Worm (Caenorhabditis elegans): ENCODE data around the gene tbh-1.

Gene tbh-1

DNA sequence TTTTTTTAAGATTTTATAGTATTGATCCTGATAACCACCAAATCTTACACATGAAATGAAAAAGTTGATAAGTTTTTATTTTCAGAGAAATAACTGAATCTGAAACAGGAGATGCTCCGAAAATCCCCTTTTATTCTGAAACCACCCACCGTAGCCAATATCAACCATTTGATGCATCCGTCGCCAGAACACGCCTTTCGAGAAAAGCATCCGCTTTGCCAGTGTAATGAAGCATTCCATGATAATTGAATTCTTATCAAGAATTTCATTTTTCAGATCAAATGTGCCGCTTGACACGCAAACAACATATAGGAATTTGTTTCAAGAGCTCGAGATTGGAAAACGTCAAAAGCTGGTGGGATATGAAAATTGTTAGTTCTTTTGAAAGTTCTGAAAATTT lies at the start of gene tbh-1:
Gene tbh-1, minus strand, starts transcription at position 101 of the 400 bp plus-strand sequence.
- TF ChIP-seq ceh-13 (GFP tag; optimal IDR thresholded peaks at IDR 0.05) (no peak), pes-1 (GFP tag; IDR thresholded peaks at IDR 0.05) (no peak), scrt-1 (GFP tag; IDR thresholded peaks at IDR 0.05) (no peak), hnd-1 (tag; optimal IDR thresholded peaks at IDR 0.05) (no peak), ceh-36 (tag; optimal IDR thresholded peaks at IDR 0.05) (no peak), F13C5.2 (tag; optimal IDR thresholded peaks at IDR 0.05) (no peak), tra-4 (tag; optimal IDR thresholded peaks at IDR 0.05) (no peak), ets-7 (tag; optimal IDR thresholded peaks at IDR 0.05) (no peak), B0310.2 (tag; optimal IDR thresholded peaks at IDR 0.05) (no peak), hmbx-1 (tag; optimal IDR thresholded peaks at IDR 0.05) (no peak), tbx-37 (GFP tag; conservative IDR thresholded peaks at IDR 0.05) (no peak), aly-1 (tag; optimal IDR thresholded peaks at IDR 0.05) (no peak), sea-1 (GFP tag; conservative IDR thresholded peaks at IDR 0.05) (no peak), hmg-4 (GFP tag; optimal IDR thresholded peaks at IDR 0.05) (no peak), tbx-11 (GFP tag; IDR thresholded peaks at IDR 0.05) (no peak)

DNA sequence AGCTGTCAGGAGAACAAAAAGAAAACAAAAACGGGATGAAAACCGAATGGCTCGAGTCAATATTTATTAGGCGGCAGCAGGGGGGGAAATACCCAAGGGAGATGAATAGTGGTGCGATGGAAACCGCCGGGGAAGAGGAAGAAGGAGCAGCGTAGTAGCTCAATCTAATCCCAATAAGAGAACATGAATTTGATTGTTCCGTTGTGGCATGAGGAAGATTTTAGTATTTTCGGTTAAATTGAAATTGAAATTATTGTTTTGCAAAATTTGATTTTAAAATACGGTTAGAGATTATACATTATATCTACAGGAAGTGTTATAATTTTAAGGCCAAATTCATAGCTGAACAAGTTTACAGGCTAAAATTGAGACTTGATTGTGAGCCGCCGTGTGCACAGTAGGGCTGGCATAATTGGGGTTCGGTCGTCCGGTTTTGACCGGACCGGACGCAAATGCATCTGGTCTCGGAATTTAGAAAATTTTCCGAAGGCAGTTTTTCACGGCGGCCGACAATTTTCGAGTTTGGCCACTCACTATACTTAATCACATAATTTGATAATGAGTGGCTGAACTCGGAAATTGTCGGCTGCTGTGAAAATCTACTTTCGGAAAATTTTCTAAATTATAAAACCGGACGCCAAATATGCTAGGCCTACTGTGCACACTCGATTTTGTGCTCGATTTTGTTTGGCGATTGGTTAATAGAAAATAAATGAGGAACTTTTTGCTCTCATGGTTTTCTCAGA lies 47.5 kb upstream of the tbh-1 start:
- no peak for TF ChIP-seq sea-1 (GFP tag; conservative IDR thresholded peaks at IDR 0.05)
- no peak for TF ChIP-seq flt-1 (GFP tag; IDR thresholded peaks at IDR 0.05)
- TF ChIP-seq hmg-4 (GFP tag; optimal IDR thresholded peaks at IDR 0.05): no peak
- no peak for TF ChIP-seq ama-1 (optimal IDR thresholded peaks at IDR 0.05)
- TF ChIP-seq F13C5.2 (tag; optimal IDR thresholded peaks at IDR 0.05): no peak
- TF ChIP-seq ceh-13 (GFP tag; optimal IDR thresholded peaks at IDR 0.05): no peak
- TF ChIP-seq B0310.2 (tag; optimal IDR thresholded peaks at IDR 0.05): no peak
- TF ChIP-seq ceh-36 (tag; optimal IDR thresholded peaks at IDR 0.05): no peak
- TF ChIP-seq ets-7 (tag; optimal IDR thresholded peaks at IDR 0.05): no peak
- no peak for TF ChIP-seq hnd-1 (tag; optimal IDR thresholded peaks at IDR 0.05)
- TF ChIP-seq scrt-1 (GFP tag; IDR thresholded peaks at IDR 0.05): no peak
- TF ChIP-seq hmbx-1 (tag; optimal IDR thresholded peaks at IDR 0.05): no peak
- no peak for TF ChIP-seq tra-4 (tag; optimal IDR thresholded peaks at IDR 0.05)
- TF ChIP-seq pes-1 (GFP tag; IDR thresholded peaks at IDR 0.05): no peak
- no peak for TF ChIP-seq tbx-11 (GFP tag; IDR thresholded peaks at IDR 0.05)

DNA sequence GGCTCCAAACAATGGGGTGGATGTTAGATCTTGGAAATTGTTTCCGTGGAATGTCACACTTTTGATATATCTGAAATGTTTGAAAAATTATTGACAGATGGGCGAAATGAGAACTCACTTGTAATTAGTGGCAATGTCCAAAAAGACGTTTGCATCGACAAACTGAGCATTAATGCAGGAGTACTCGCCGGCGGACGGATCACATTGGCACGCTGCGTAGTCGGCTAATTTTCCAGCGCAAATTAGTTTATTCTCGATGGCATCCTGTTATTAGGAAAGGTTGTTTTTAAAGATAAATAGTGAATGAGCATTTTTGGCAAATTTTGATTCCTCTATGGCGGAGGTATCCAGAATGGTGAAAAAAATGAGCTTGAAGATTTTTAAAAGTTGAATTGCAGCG lies 46.1 kb upstream of the tbh-1 start:
- TF ChIP-seq ceh-36 (tag; optimal IDR thresholded peaks at IDR 0.05) (no peak), ets-7 (tag; optimal IDR thresholded peaks at IDR 0.05) (no peak), tbx-11 (GFP tag; IDR thresholded peaks at IDR 0.05) (no peak), flt-1 (GFP tag; IDR thresholded peaks at IDR 0.05) (no peak), ceh-13 (GFP tag; optimal IDR thresholded peaks at IDR 0.05) (no peak), scrt-1 (GFP tag; IDR thresholded peaks at IDR 0.05) (no peak), F13C5.2 (tag; optimal IDR thresholded peaks at IDR 0.05) (no peak), tra-4 (tag; optimal IDR thresholded peaks at IDR 0.05) (no peak), hnd-1 (tag; optimal IDR thresholded peaks at IDR 0.05) (no peak), hmbx-1 (tag; optimal IDR thresholded peaks at IDR 0.05) (no peak), ama-1 (optimal IDR thresholded peaks at IDR 0.05) (no peak), hmg-4 (GFP tag; optimal IDR thresholded peaks at IDR 0.05) (no peak), aly-1 (tag; optimal IDR thresholded peaks at IDR 0.05) (no peak), tbx-37 (GFP tag; conservative IDR thresholded peaks at IDR 0.05) (no peak), B0310.2 (tag; optimal IDR thresholded peaks at IDR 0.05) (no peak), pes-1 (GFP tag; IDR thresholded peaks at IDR 0.05) (no peak), sea-1 (GFP tag; conservative IDR thresholded peaks at IDR 0.05) (no peak)

DNA sequence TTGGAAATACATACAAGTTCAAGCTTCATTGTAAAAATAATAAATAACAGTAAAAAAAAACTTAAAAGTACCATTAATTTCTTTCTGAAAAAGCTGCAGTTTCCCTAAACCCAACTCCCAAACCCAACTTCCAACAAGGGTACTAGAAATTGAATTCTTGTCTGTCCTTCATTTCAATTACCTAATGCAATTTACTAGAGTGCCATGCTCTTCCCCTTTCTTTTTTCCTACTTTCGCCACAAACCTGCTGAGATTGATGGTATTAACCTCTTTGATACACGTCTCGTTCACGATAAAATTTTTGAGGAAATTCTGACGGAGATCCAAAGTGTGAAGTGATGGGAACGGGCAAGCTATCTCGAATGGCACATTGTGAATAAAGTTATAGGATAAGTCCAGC lies 43.2 kb upstream of the tbh-1 start:
- TF ChIP-seq ceh-36 (tag; optimal IDR thresholded peaks at IDR 0.05) (no peak), ets-7 (tag; optimal IDR thresholded peaks at IDR 0.05) (no peak), tra-4 (tag; optimal IDR thresholded peaks at IDR 0.05) (no peak), ceh-13 (GFP tag; optimal IDR thresholded peaks at IDR 0.05) (no peak), sea-1 (GFP tag; conservative IDR thresholded peaks at IDR 0.05) (no peak), hmbx-1 (tag; optimal IDR thresholded peaks at IDR 0.05) (no peak), flt-1 (GFP tag; IDR thresholded peaks at IDR 0.05) (no peak), aly-1 (tag; optimal IDR thresholded peaks at IDR 0.05) (no peak), pes-1 (GFP tag; IDR thresholded peaks at IDR 0.05) (no peak), hnd-1 (tag; optimal IDR thresholded peaks at IDR 0.05) (no peak), tbx-37 (GFP tag; conservative IDR thresholded peaks at IDR 0.05) (no peak), scrt-1 (GFP tag; IDR thresholded peaks at IDR 0.05) (no peak), ama-1 (optimal IDR thresholded peaks at IDR 0.05) (no peak), tbx-11 (GFP tag; IDR thresholded peaks at IDR 0.05) (no peak), F13C5.2 (tag; optimal IDR thresholded peaks at IDR 0.05) (no peak), B0310.2 (tag; optimal IDR thresholded peaks at IDR 0.05) (no peak), hmg-4 (GFP tag; optimal IDR thresholded peaks at IDR 0.05) (no peak)

DNA sequence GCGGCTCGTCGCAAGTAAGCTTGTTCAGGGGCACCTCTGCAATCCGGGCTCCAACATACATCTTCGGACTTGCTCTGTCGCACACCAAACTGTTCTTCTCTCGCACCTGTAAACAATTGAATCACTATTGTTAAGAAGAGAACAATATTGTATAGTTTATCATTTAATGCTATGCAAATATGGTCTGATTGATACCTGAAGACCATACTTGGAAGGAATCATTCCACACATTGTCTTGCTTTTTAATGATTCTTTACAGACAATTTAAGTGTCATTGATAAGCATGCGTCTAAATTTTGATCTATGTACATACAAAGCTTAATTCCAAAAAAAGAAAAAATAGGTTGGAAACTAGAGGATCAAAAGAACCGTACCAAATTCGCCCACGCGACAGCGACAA lies 42.2 kb upstream of the tbh-1 start:
- no peak for TF ChIP-seq hnd-1 (tag; optimal IDR thresholded peaks at IDR 0.05)
- no peak for TF ChIP-seq ama-1 (optimal IDR thresholded peaks at IDR 0.05)
- no peak for TF ChIP-seq flt-1 (GFP tag; IDR thresholded peaks at IDR 0.05)
- TF ChIP-seq aly-1 (tag; optimal IDR thresholded peaks at IDR 0.05): no peak
- TF ChIP-seq hmbx-1 (tag; optimal IDR thresholded peaks at IDR 0.05): no peak
- TF ChIP-seq pes-1 (GFP tag; IDR thresholded peaks at IDR 0.05): no peak
- TF ChIP-seq ets-7 (tag; optimal IDR thresholded peaks at IDR 0.05): no peak

ce11 chrX:15545485-15545884 lies 40.8 kb upstream of the tbh-1 start:
- no peak for TF ChIP-seq sea-1 (GFP tag; conservative IDR thresholded peaks at IDR 0.05)
- TF ChIP-seq tbx-11 (GFP tag; IDR thresholded peaks at IDR 0.05): no peak
- TF ChIP-seq ama-1 (optimal IDR thresholded peaks at IDR 0.05): no peak
- TF ChIP-seq pes-1 (GFP tag; IDR thresholded peaks at IDR 0.05): no peak
- no peak for TF ChIP-seq tbx-37 (GFP tag; conservative IDR thresholded peaks at IDR 0.05)
- no peak for TF ChIP-seq B0310.2 (tag; optimal IDR thresholded peaks at IDR 0.05)
- TF ChIP-seq ceh-13 (GFP tag; optimal IDR thresholded peaks at IDR 0.05): no peak
- TF ChIP-seq aly-1 (tag; optimal IDR thresholded peaks at IDR 0.05): no peak
- no peak for TF ChIP-seq F13C5.2 (tag; optimal IDR thresholded peaks at IDR 0.05)
- no peak for TF ChIP-seq hmg-4 (GFP tag; optimal IDR thresholded peaks at IDR 0.05)
- TF ChIP-seq ets-7 (tag; optimal IDR thresholded peaks at IDR 0.05): no peak
- no peak for TF ChIP-seq hmbx-1 (tag; optimal IDR thresholded peaks at IDR 0.05)
- TF ChIP-seq tra-4 (tag; optimal IDR thresholded peaks at IDR 0.05): no peak
- no peak for TF ChIP-seq flt-1 (GFP tag; IDR thresholded peaks at IDR 0.05)
- no peak for TF ChIP-seq scrt-1 (GFP tag; IDR thresholded peaks at IDR 0.05)
- no peak for TF ChIP-seq ceh-36 (tag; optimal IDR thresholded peaks at IDR 0.05)
- no peak for TF ChIP-seq hnd-1 (tag; optimal IDR thresholded peaks at IDR 0.05)
